Worm (Caenorhabditis elegans): Measurements from ENCODE around the gene best-3.

best-3 gene

ce11 chrII:23025-23424 lies 10.2 kb downstream of the best-3 start, which contains the start of gene sqt-2:
Gene sqt-2 (plus strand): TSS chrII:23325.
- no peak for TF ChIP-seq klf-2 (GFP tag; conservative IDR thresholded peaks at IDR 0.05)
- no peak for TF ChIP-seq ztf-29 (GFP tag; IDR thresholded peaks at IDR 0.05)
- TF ChIP-seq flt-1 (GFP tag; IDR thresholded peaks at IDR 0.05): no peak

- TF ChIP-seq ztf-23 (GFP tag; IDR thresholded peaks at IDR 0.05): no peak
- TF ChIP-seq ztf-29 (GFP tag; IDR thresholded peaks at IDR 0.05): no peak
- no peak for TF ChIP-seq cog-1 (tag; optimal IDR thresholded peaks at IDR 0.05)
- no peak for TF ChIP-seq ref-1 (GFP tag; conservative IDR thresholded peaks at IDR 0.05)
- TF ChIP-seq flt-1 (GFP tag; IDR thresholded peaks at IDR 0.05): no peak
- no peak for TF ChIP-seq med-1 (GFP tag; optimal IDR thresholded peaks at IDR 0.05; ENCODE audit: insufficient read depth)
- no peak for TF ChIP-seq klf-2 (GFP tag; conservative IDR thresholded peaks at IDR 0.05)
Measured at ce11 chrII:23739-24138, 11.0 kb downstream of the best-3 start.

- TF ChIP-seq ref-1 (GFP tag; conservative IDR thresholded peaks at IDR 0.05) (no peak), tab-1 (GFP tag; IDR thresholded peaks at IDR 0.05) (no peak), ztf-23 (GFP tag; IDR thresholded peaks at IDR 0.05) (0 out of 2 replicates have a peak, but pooled peaks have one; percentile 56), ztf-29 (GFP tag; IDR thresholded peaks at IDR 0.05) (no peak), cog-1 (tag; optimal IDR thresholded peaks at IDR 0.05) (peak; percentile 26)
Measured at ce11 chrII:24559-24998, 11.8 kb downstream of the best-3 start, which contains the start of gene enee-1. Gene enee-1 (plus strand): TSS chrII:24666.

- TF ChIP-seq tab-1 (GFP tag; IDR thresholded peaks at IDR 0.05): no peak
- TF ChIP-seq ztf-29 (GFP tag; IDR thresholded peaks at IDR 0.05): no peak
- TF ChIP-seq cog-1 (tag; optimal IDR thresholded peaks at IDR 0.05): no peak
- TF ChIP-seq med-1 (GFP tag; optimal IDR thresholded peaks at IDR 0.05; ENCODE audit: insufficient read depth): no peak
- no peak for TF ChIP-seq flt-1 (GFP tag; IDR thresholded peaks at IDR 0.05)
- TF ChIP-seq ztf-23 (GFP tag; IDR thresholded peaks at IDR 0.05): no peak
- no peak for TF ChIP-seq klf-2 (GFP tag; conservative IDR thresholded peaks at IDR 0.05)
- no peak for TF ChIP-seq T22C8.4 (GFP tag; IDR thresholded peaks at IDR 0.05)
- no peak for TF ChIP-seq ref-1 (GFP tag; conservative IDR thresholded peaks at IDR 0.05)
Measured at ce11 chrII:28283-28682, 15.5 kb downstream of the best-3 start, which contains the start of gene F23F1.4. Gene F23F1.4 (minus strand): TSS chrII:28423.

ce11 chrII:29578-29977 lies 16.8 kb downstream of the best-3 start:
- TF ChIP-seq flt-1 (GFP tag; IDR thresholded peaks at IDR 0.05) (no peak), ztf-29 (GFP tag; IDR thresholded peaks at IDR 0.05) (no peak), T22C8.4 (GFP tag; IDR thresholded peaks at IDR 0.05) (no peak), tab-1 (GFP tag; IDR thresholded peaks at IDR 0.05) (no peak), klf-2 (GFP tag; conservative IDR thresholded peaks at IDR 0.05) (no peak), med-1 (GFP tag; optimal IDR thresholded peaks at IDR 0.05; ENCODE audit: insufficient read depth) (no peak), ztf-23 (GFP tag; IDR thresholded peaks at IDR 0.05) (no peak), ref-1 (GFP tag; conservative IDR thresholded peaks at IDR 0.05) (no peak), cog-1 (tag; optimal IDR thresholded peaks at IDR 0.05) (no peak)

- TF ChIP-seq ztf-23 (GFP tag; IDR thresholded peaks at IDR 0.05): no peak
- TF ChIP-seq klf-2 (GFP tag; conservative IDR thresholded peaks at IDR 0.05): no peak
- no peak for TF ChIP-seq ztf-29 (GFP tag; IDR thresholded peaks at IDR 0.05)
- TF ChIP-seq tab-1 (GFP tag; IDR thresholded peaks at IDR 0.05): no peak
- TF ChIP-seq flt-1 (GFP tag; IDR thresholded peaks at IDR 0.05): no peak
- TF ChIP-seq cog-1 (tag; optimal IDR thresholded peaks at IDR 0.05): no peak
- TF ChIP-seq T22C8.4 (GFP tag; IDR thresholded peaks at IDR 0.05): no peak
- no peak for TF ChIP-seq ref-1 (GFP tag; conservative IDR thresholded peaks at IDR 0.05)
- TF ChIP-seq med-1 (GFP tag; optimal IDR thresholded peaks at IDR 0.05; ENCODE audit: insufficient read depth): no peak
Measured at ce11 chrII:31521-31920, 18.7 kb downstream of the best-3 start, which contains the start of the genes F23F1.5 and fbxc-54. Gene F23F1.5 (minus strand): TSS chrII:31584. Gene fbxc-54 (plus strand): TSS chrII:31719.

- TF ChIP-seq med-1 (GFP tag; optimal IDR thresholded peaks at IDR 0.05; ENCODE audit: insufficient read depth) (no peak), ref-1 (GFP tag; conservative IDR thresholded peaks at IDR 0.05) (no peak), T22C8.4 (GFP tag; IDR thresholded peaks at IDR 0.05) (no peak), flt-1 (GFP tag; IDR thresholded peaks at IDR 0.05) (no peak), cog-1 (tag; optimal IDR thresholded peaks at IDR 0.05) (no peak)
Measured at ce11 chrII:33904-34303, 21.1 kb downstream of the best-3 start, which contains the start of gene F23F1.2. Gene F23F1.2 (plus strand): TSS chrII:34204.

- TF ChIP-seq tab-1 (GFP tag; IDR thresholded peaks at IDR 0.05): no peak
- no peak for TF ChIP-seq T22C8.4 (GFP tag; IDR thresholded peaks at IDR 0.05)
- TF ChIP-seq med-1 (GFP tag; optimal IDR thresholded peaks at IDR 0.05; ENCODE audit: insufficient read depth): no peak
- no peak for TF ChIP-seq ref-1 (GFP tag; conservative IDR thresholded peaks at IDR 0.05)
- TF ChIP-seq flt-1 (GFP tag; IDR thresholded peaks at IDR 0.05): no peak
- TF ChIP-seq ztf-29 (GFP tag; IDR thresholded peaks at IDR 0.05): no peak
- no peak for TF ChIP-seq klf-2 (GFP tag; conservative IDR thresholded peaks at IDR 0.05)
- no peak for TF ChIP-seq ztf-23 (GFP tag; IDR thresholded peaks at IDR 0.05)
Measured at ce11 chrII:37213-37612, 24.4 kb downstream of the best-3 start, which contains the start of gene F23F1.6. Gene F23F1.6 (minus strand): TSS chrII:37313.

- no peak for TF ChIP-seq T22C8.4 (GFP tag; IDR thresholded peaks at IDR 0.05)
- TF ChIP-seq ref-1 (GFP tag; conservative IDR thresholded peaks at IDR 0.05): no peak
- no peak for TF ChIP-seq tab-1 (GFP tag; IDR thresholded peaks at IDR 0.05)
Measured at ce11 chrII:39437-39836, 26.7 kb downstream of the best-3 start, which contains the start of gene spp-24. Gene spp-24 (minus strand): TSS chrII:39537.

- TF ChIP-seq med-1 (GFP tag; optimal IDR thresholded peaks at IDR 0.05; ENCODE audit: insufficient read depth) (no peak), flt-1 (GFP tag; IDR thresholded peaks at IDR 0.05) (no peak), ztf-23 (GFP tag; IDR thresholded peaks at IDR 0.05) (no peak), T22C8.4 (GFP tag; IDR thresholded peaks at IDR 0.05) (no peak), tab-1 (GFP tag; IDR thresholded peaks at IDR 0.05) (no peak), ref-1 (GFP tag; conservative IDR thresholded peaks at IDR 0.05) (no peak), cog-1 (tag; optimal IDR thresholded peaks at IDR 0.05) (no peak), ztf-29 (GFP tag; IDR thresholded peaks at IDR 0.05) (no peak), klf-2 (GFP tag; conservative IDR thresholded peaks at IDR 0.05) (no peak)
Measured at ce11 chrII:41914-42313, 29.1 kb downstream of the best-3 start, which contains the start of gene F23F1.10. Gene F23F1.10 (minus strand): TSS chrII:41982.
